Fruit fly (Drosophila melanogaster): ENCODE results near the gene CG32483.

DNA sequence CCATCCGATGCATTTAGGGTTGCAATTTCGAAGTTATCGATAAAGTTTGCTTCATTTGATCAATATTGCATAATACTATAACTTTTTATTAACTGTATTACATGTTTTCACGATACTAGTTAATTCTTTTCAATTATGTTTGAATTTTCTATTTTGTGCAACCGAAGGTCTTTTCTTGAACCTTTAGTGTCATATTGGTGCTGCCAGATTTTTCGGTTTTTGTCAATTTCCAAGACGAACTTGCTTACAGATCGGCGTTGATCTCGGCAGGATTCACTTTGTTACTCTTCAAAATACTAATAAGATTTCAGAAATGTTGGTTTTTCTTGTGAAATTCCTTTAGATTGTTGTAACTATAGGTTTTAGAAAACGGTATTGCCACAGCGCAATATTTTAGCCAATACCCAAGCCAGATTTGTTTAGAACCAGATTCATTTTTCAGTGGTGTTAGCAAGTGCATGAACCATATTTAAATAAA is 20.5 kb upstream of the CG32483 start, which contains the start of gene CkIIalpha-i3:
- TF ChIP-seq Myc (optimal IDR thresholded peaks at IDR 0.05), result no peak
- no peak for TF ChIP-seq insv (optimal IDR thresholded peaks at IDR 0.05)

Measured in Kc167 (cell line).